Worm (Caenorhabditis elegans) whole organism, L4 larva: ENCODE data around the gene fbxa-147.

Source experiments
- F10B5.3 ChIP-seq: sonication (generic microtip); optimal IDR thresholded peaks from 2 replicates; lab custom pipeline; 2016; ENCODE audit warnings: mild to moderate bottlenecking, missing genetic modification characterization, missing compliant biosample characterization
- F49E8.2 ChIP-seq: sonication (generic microtip); optimal IDR thresholded peaks from 2 replicates; lab custom pipeline; 2016; ENCODE audit warnings: missing compliant biosample characterization, mild to moderate bottlenecking, missing genetic modification characterization, borderline replicate concordance
- R02D3.7 ChIP-seq: fragments of 150-350 bp; sonication (generic microtip); optimal IDR thresholded peaks from 3 replicates; lab custom pipeline; 2014; ENCODE audit warnings: missing biosample characterization, missing genetic modification characterization
- T26A8.4 ChIP-seq: fragments of 200-800 bp; sonication (Bioruptor generic); IDR thresholded peaks from 2 replicates; pipeline ENCODE4 v1.3.6; 2022; ENCODE audit warnings: missing genetic modification characterization, missing compliant biosample characterization
- Y5F2A.4 ChIP-seq: fragments of 200-800 bp; sonication (Bioruptor generic); optimal IDR thresholded peaks from 2 replicates; lab custom pipeline; 2018; ENCODE audit warnings: mild to moderate bottlenecking, missing genetic modification characterization, missing compliant biosample characterization
- Y75B8A.6 ChIP-seq: fragments of 200-800 bp; sonication (Bioruptor generic); IDR thresholded peaks from 2 replicates; pipeline ENCODE4 v1.3.6; 2022; ENCODE audit warnings: missing genetic modification reagents, missing genetic modification characterization, missing compliant biosample characterization
- ZK546.5 ChIP-seq, 2 experiments: sonication (generic microtip); optimal IDR thresholded peaks; 2 replicates each; lab custom pipeline; 2017; ENCODE audit warnings: missing biosample characterization in 2 of 2, missing genetic modification characterization in 2 of 2
- aha-1 ChIP-seq: fragments of 150-350 bp; peaks from one replicate; lab custom pipeline; 2014; ENCODE audit warnings: missing biosample characterization, missing genetic modification characterization
- aly-2 ChIP-seq: sonication (generic microtip); optimal IDR thresholded peaks from 2 replicates; lab custom pipeline; 2018; ENCODE audit warnings: missing biosample characterization, missing genetic modification characterization
- ama-1 ChIP-seq: fragments of 150-350 bp; optimal IDR thresholded peaks from 2 replicates; lab custom pipeline; 2014; ENCODE audit warnings: inconsistent platforms, mixed read lengths
- attf-4 ChIP-seq: sonication (generic microtip); optimal IDR thresholded peaks from 3 replicates; lab custom pipeline; 2017; ENCODE audit warnings: missing biosample characterization, missing genetic modification characterization
- ceh-28 ChIP-seq: fragments of 150-350 bp; optimal IDR thresholded peaks from 2 replicates; lab custom pipeline; 2014; ENCODE audit warnings: missing biosample characterization, missing genetic modification reagents, missing genetic modification characterization
- ceh-62 ChIP-seq: sonication (generic microtip); optimal IDR thresholded peaks from 2 replicates; lab custom pipeline; 2017; ENCODE audit warnings: missing biosample characterization, missing genetic modification characterization
- ces-1 ChIP-seq: fragments of 150-350 bp; sonication (generic microtip); optimal IDR thresholded peaks from 4 replicates; lab custom pipeline; 2014; ENCODE audit warnings: missing biosample characterization, missing genetic modification reagents, missing genetic modification characterization
- ctbp-1 ChIP-seq: fragments of 200-800 bp; sonication (Bioruptor generic); IDR thresholded peaks from 2 replicates; pipeline ENCODE4 v1.3.6; 2022; ENCODE audit warnings: missing genetic modification reagents, missing genetic modification characterization, missing compliant biosample characterization
- daf-16 ChIP-seq, 3 experiments: sonication (generic microtip); optimal IDR thresholded peaks; 2 replicates each; lab custom pipeline; 2016 to 2017; ENCODE audit warnings: missing genetic modification characterization in 3 of 3, missing genetic modification reagents in 3 of 3, mild to moderate bottlenecking in 2 of 3, missing compliant biosample characterization in 2 of 3, missing biosample characterization in 1 of 3, moderate library complexity in 1 of 3
- daf-19 ChIP-seq: fragments of 200-800 bp; sonication (Bioruptor generic); conservative IDR thresholded peaks from 2 replicates; pipeline ENCODE4 v1.3.6; 2022; ENCODE audit warnings: missing genetic modification characterization, missing compliant biosample characterization
- daf-8 ChIP-seq: fragments of 200-800 bp; sonication (Bioruptor generic); IDR thresholded peaks from 2 replicates; pipeline ENCODE4 v1.3.6; 2022; ENCODE audit warnings: missing genetic modification characterization, missing compliant biosample characterization
- dmd-8 ChIP-seq: fragments of 200-800 bp; sonication (Bioruptor generic); IDR thresholded peaks from 2 replicates; pipeline ENCODE4 v1.3.6; 2022; ENCODE audit warnings: missing genetic modification characterization, missing compliant biosample characterization
- dmd-9 ChIP-seq: fragments of 200-800 bp; sonication (Bioruptor generic); IDR thresholded peaks from 2 replicates; pipeline ENCODE4 v1.3.6; 2022; ENCODE audit warnings: missing genetic modification reagents, missing genetic modification characterization, missing compliant biosample characterization
- duxl-1 ChIP-seq: sonication (generic microtip); optimal IDR thresholded peaks from 2 replicates; lab custom pipeline; 2016; ENCODE audit warnings: mild to moderate bottlenecking, missing genetic modification characterization, moderate library complexity, missing compliant biosample characterization; ENCODE audit not compliant: poor library complexity
- dve-1 ChIP-seq: sonication (generic microtip); optimal IDR thresholded peaks from 2 replicates; lab custom pipeline; 2017; ENCODE audit warnings: antibody characterized with exemption, mild to moderate bottlenecking, missing genetic modification characterization, missing compliant biosample characterization; ENCODE audit not compliant: insufficient read depth
- fos-1 ChIP-seq: fragments of 150-350 bp; optimal IDR thresholded peaks from 2 replicates; lab custom pipeline; 2014; ENCODE audit warnings: missing biosample characterization, missing genetic modification characterization
- hif-1 ChIP-seq, 2 experiments: sonication (generic microtip); optimal IDR thresholded peaks; 2 replicates each; lab custom pipeline; 2016 to 2017; ENCODE audit warnings: missing compliant biosample characterization in 2 of 2, missing genetic modification characterization in 2 of 2, missing genetic modification reagents in 2 of 2, missing genotype in 2 of 2, mild to moderate bottlenecking in 1 of 2
- lim-7 ChIP-seq: fragments of 200-800 bp; sonication (Bioruptor generic); IDR thresholded peaks from 2 replicates; pipeline ENCODE4 v1.3.6; 2022; ENCODE audit warnings: missing genetic modification characterization, missing compliant biosample characterization
- lin-15B ChIP-seq: fragments of 150-350 bp; sonication (generic microtip); optimal IDR thresholded peaks from 3 replicates; lab custom pipeline; 2014; ENCODE audit warnings: missing biosample characterization, missing genetic modification characterization
- lsy-2 ChIP-seq, 2 experiments: fragments of 150-350 bp in 1 of 2; sonication (generic microtip) in 1 of 2; optimal IDR thresholded peaks; 2 replicates each; lab custom pipeline; 2014 to 2017; ENCODE audit warnings: missing biosample characterization in 2 of 2, missing genetic modification characterization in 2 of 2
- madf-5 ChIP-seq, 2 experiments: fragments of 200-800 bp; sonication (Bioruptor generic); IDR thresholded peaks; 2 replicates each; pipeline ENCODE4 v1.3.6; 2022; ENCODE audit warnings: missing compliant biosample characterization in 2 of 2, missing genetic modification characterization in 2 of 2
- mdt-29 ChIP-seq: fragments of 200-800 bp; sonication (Bioruptor generic); IDR thresholded peaks from 2 replicates; pipeline ENCODE4 v1.3.6; 2022; ENCODE audit warnings: missing genetic modification reagents, missing genetic modification characterization, missing compliant biosample characterization
- mep-1 ChIP-seq: fragments of 150-350 bp; sonication (generic microtip); optimal IDR thresholded peaks from 3 replicates; lab custom pipeline; 2014; ENCODE audit warnings: missing biosample characterization, missing genetic modification characterization
- mes-2 ChIP-seq: sonication (generic microtip); optimal IDR thresholded peaks from 2 replicates; lab custom pipeline; 2016; ENCODE audit warnings: missing genotype, mild to moderate bottlenecking, missing genetic modification characterization, missing compliant biosample characterization; ENCODE audit not compliant: poor library complexity, severe bottlenecking
- nhr-11 ChIP-seq: fragments of 150-350 bp; optimal IDR thresholded peaks from 2 replicates; lab custom pipeline; 2014; ENCODE audit warnings: missing biosample characterization, missing genetic modification characterization
- nhr-25 ChIP-seq: sonication (generic microtip); optimal IDR thresholded peaks from 2 replicates; lab custom pipeline; 2017; ENCODE audit warnings: missing genetic modification characterization, mild to moderate bottlenecking, missing compliant biosample characterization, antibody characterized with exemption, moderate library complexity, borderline replicate concordance; ENCODE audit not compliant: insufficient read depth
- nhr-42 ChIP-seq: fragments of 200-800 bp; sonication (Bioruptor generic); IDR thresholded peaks from 2 replicates; pipeline ENCODE4 v1.3.6; 2022; ENCODE audit warnings: missing genetic modification characterization, missing compliant biosample characterization
- nhr-48 ChIP-seq: sonication (generic microtip); optimal IDR thresholded peaks from 2 replicates; lab custom pipeline; 2016; ENCODE audit warnings: mild to moderate bottlenecking, missing genetic modification characterization, missing compliant biosample characterization
- pha-4 ChIP-seq, 2 experiments: fragments of 150-350 bp in 1 of 2; fragments of 200-800 bp in 1 of 2; sonication (Bioruptor generic) in 1 of 2; IDR thresholded peaks in 1 of 2; optimal IDR thresholded peaks in 1 of 2; 2 replicates each; pipeline versions ENCODE4 v1.3.6 to Lab custom; 2014 to 2022; ENCODE audit warnings: missing genetic modification characterization in 2 of 2, missing genetic modification reagents in 2 of 2, missing biosample characterization in 1 of 2, missing compliant biosample characterization in 1 of 2
- php-3 ChIP-seq: fragments of 200-800 bp; sonication (Bioruptor generic); IDR thresholded peaks from 2 replicates; pipeline ENCODE4 v1.3.6; 2022; ENCODE audit warnings: missing genetic modification reagents, missing genetic modification characterization, missing compliant biosample characterization
- set-16 ChIP-seq: fragments of 200-800 bp; sonication (Bioruptor generic); IDR thresholded peaks from 2 replicates; pipeline ENCODE4 v1.3.6; 2022; ENCODE audit warnings: missing genetic modification reagents, missing genetic modification characterization, missing compliant biosample characterization
- tag-97 ChIP-seq: fragments of 200-800 bp; sonication (Bioruptor generic); IDR thresholded peaks from 2 replicates; pipeline ENCODE4 v1.3.6; 2022; ENCODE audit warnings: missing genetic modification characterization, missing compliant biosample characterization
- unc-62 ChIP-seq, 3 experiments: fragments of 150-350 bp in 1 of 3; sonication (generic microtip); optimal IDR thresholded peaks in 2 of 3; peaks in 1 of 3; 1 replicate in 1 of 3; 2 replicates in 2 of 3; lab custom pipeline; 2014 to 2017; ENCODE audit warnings: missing biosample characterization in 3 of 3, missing genetic modification characterization in 3 of 3, missing genetic modification reagents in 3 of 3, missing genotype in 1 of 3
- vab-7 ChIP-seq: fragments of 200-800 bp; sonication (Bioruptor generic); IDR thresholded peaks from 2 replicates; pipeline ENCODE4 v1.3.6; 2022; ENCODE audit warnings: missing genetic modification reagents, missing genetic modification characterization, missing compliant biosample characterization
- zag-1 ChIP-seq: fragments of 150-350 bp; optimal IDR thresholded peaks from 2 replicates; lab custom pipeline; 2014; ENCODE audit warnings: missing biosample characterization, missing genetic modification characterization
- ztf-11 ChIP-seq: fragments of 150-350 bp; optimal IDR thresholded peaks from 2 replicates; lab custom pipeline; 2014; ENCODE audit warnings: missing biosample characterization, missing genetic modification characterization
- ztf-7 ChIP-seq: fragments of 150-350 bp; optimal IDR thresholded peaks from 2 replicates; lab custom pipeline; 2014; ENCODE audit warnings: missing biosample characterization, missing genetic modification characterization

The fbxa-147 gene

DNA sequence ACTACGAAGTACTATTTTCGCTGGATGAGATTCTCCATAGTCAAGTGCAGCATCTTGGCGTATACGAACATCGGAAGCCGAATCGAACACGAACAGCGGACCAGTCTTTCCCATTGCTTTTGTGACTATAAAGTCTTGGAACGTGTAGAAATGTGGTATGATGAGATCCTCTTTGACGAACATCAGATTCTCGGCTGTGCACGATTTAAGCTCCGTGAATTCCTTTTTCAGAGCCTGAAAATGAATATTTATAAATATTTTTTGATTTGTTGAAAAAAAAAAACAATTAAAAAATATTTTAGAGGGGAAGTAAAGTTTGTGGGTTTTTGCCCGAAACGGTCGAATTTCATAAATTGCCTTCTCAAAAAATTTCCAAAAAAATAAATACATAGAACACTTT is 32.4 kb upstream of the fbxa-147 start:
- no peak for TF ChIP-seq fos-1 (tag; lab: Kevin White, UChicago)
- TF ChIP-seq madf-5 (GFP tag; IDR thresholded peaks at IDR 0.05; lab: Robert Waterston, UW), result no peak
- no peak for TF ChIP-seq lsy-2 (tag; optimal IDR thresholded peaks at IDR 0.05; lab: Kevin White, UChicago)
- TF ChIP-seq ztf-11, result no peak
- no peak for TF ChIP-seq nhr-25
- no peak for TF ChIP-seq lin-15B (tag; lab: Kevin White, UChicago)
- TF ChIP-seq dmd-8 (GFP tag; lab: Robert Waterston, UW), result no peak
- TF ChIP-seq nhr-48 (tag; lab: Kevin White, UChicago), result no peak
- no peak for TF ChIP-seq pha-4 (GFP tag; IDR thresholded peaks at IDR 0.05; lab: Robert Waterston, UW)
- no peak for TF ChIP-seq pha-4 (tag; optimal IDR thresholded peaks at IDR 0.05; lab: Kevin White, UChicago)
- no peak for TF ChIP-seq unc-62 (GFP tag; optimal IDR thresholded peaks at IDR 0.05 in 1 of 2; lab: Kevin White, UChicago)
- TF ChIP-seq unc-62 (tag; optimal IDR thresholded peaks at IDR 0.05; lab: Kevin White, UChicago), result no peak

DNA sequence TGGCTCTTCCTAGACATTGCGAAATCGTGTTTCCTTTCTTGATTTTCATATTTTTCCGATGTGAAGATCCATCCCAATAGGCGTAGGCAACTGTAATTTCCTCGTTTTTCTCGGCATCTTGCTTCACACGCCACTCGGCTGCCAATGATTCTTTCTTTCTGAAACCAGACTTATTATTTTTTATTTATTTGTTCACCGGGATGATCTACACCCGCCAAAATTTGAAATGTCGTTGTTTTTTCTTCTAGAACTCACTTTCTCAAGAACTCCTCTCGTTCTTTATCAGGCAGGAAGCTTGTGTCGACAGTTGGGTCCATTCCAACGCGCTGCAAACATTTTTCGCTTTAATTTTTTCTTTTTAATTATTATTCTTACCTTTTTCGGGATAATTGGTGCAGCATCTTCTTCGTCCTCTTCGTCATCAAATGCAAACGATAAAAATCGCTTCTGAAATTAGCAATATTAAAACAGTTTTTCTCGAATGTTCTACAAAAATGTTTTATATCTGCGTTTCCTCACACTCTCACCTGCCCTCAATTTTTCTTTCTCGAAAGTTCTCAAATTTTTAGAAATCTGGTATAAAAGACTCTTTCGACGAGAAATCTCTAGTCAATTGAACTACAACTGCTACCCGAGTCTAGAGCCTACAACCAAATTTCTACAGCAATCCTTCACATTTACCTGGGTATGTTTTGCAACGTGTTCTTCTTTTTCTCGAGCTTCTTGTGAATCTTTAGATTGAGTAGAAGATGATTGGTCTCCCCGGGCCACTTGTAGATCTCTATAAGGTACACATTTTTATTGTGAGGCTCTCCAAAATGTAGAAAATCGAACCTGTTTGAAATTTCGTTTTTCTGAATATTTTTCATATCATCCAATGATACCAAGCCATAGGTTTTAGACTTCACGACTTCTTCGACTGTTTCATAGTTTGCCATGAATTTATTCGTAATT is 31.7 kb upstream of the fbxa-147 start, which contains the start of gene hsp-90:
Gene hsp-90, plus strand, starts transcription at position 560 of the 954 bp plus-strand sequence.
- TF ChIP-seq Y75B8A.6 (GFP tag; lab: Robert Waterston, UW), result no peak
- TF ChIP-seq mdt-29, result 0 out of 2 replicates have a peak, but pooled peaks have one; percentile 9
- TF ChIP-seq duxl-1, result no peak
- peak; percentile 54 for TF ChIP-seq ama-1 (lab: Kevin White, UChicago)
- no peak for TF ChIP-seq vab-7 (GFP tag; lab: Robert Waterston, UW)
- TF ChIP-seq php-3, result no peak
- TF ChIP-seq daf-16 (GFP tag; optimal IDR thresholded peaks at IDR 0.05; lab: Kevin White, UChicago), result no peak
- TF ChIP-seq daf-16 (tag; optimal IDR thresholded peaks at IDR 0.05; lab: Kevin White, UChicago), result no peak
- no peak for TF ChIP-seq attf-4
- no peak for TF ChIP-seq dmd-9 (GFP tag; lab: Robert Waterston, UW)
- TF ChIP-seq R02D3.7 (tag; lab: Kevin White, UChicago), result no peak
- TF ChIP-seq ceh-62 (tag; lab: Kevin White, UChicago), result no peak
- TF ChIP-seq set-16 (GFP tag; lab: Robert Waterston, UW), result no peak
- TF ChIP-seq daf-19 (GFP tag; lab: Robert Waterston, UW), result no peak
- no peak for TF ChIP-seq Y5F2A.4
- TF ChIP-seq lim-7, result 0 out of 2 replicates have a peak, but pooled peaks have one; percentile 22

DNA sequence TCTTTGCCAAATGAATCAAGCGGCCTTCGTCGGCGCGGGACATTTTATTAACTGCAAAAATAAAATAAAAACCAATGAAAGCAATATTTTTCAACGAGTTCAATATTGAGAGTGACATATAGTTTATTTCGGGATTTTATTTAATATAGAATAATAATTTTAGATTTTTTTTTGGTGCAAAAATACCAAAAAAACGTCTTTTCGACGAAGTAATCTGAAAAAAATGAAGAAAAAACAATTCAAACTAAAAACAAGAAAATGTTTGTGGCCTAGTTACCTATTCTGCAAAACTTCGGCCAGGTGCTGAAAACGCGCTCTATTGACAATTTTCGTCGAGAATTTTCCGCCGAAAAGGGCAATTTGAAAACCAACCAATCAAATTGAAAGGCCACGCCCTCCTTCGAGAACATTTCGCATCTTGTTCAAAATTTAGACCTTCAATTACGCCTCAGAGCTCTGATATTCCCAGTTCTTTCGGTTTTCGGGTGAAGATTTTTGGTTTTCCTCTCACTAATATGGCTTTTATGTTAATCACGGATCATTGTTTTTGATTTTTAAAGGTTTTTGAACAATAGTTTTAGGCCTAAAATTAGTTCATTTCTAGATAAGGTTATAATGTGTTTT is 30.8 kb upstream of the fbxa-147 start, which contains the start of gene C47E8.4:
Gene C47E8.4, minus strand, starts transcription at position 51 of the 624 bp plus-strand sequence.
- TF ChIP-seq ztf-11 (no peak), ceh-28 (tag; lab: Kevin White, UChicago) (no peak), mep-1 (tag; lab: Kevin White, UChicago) (peak; percentile 98), ztf-7 (tag; lab: Kevin White, UChicago) (peak; percentile 59), ctbp-1 (GFP tag; lab: Robert Waterston, UW) (peak; percentile 97), T26A8.4 (GFP tag; lab: Robert Waterston, UW) (peak; percentile 97), mes-2 (peak; percentile 99), Y5F2A.4 (peak; percentile 25), ces-1 (GFP tag; lab: Kevin White, UChicago) (peak; percentile 58), tag-97 (peak; percentile 96), daf-8 (peak; percentile 86; the same call in 1 of the 2 replicates), aly-2 (tag; lab: Kevin White, UChicago) (no peak), ZK546.5 (tag; optimal IDR thresholded peaks at IDR 0.05; lab: Kevin White, UChicago) (peak in 1 of 2 experiments; percentile 62), F10B5.3 (tag; lab: Kevin White, UChicago) (peak; percentile 92), nhr-42 (peak; percentile 91), zag-1 (tag; lab: Kevin White, UChicago) (peak; percentile 4), nhr-11 (tag; lab: Kevin White, UChicago) (peak; percentile 99), aha-1 (peak; percentile 99), hif-1 (tag; optimal IDR thresholded peaks at IDR 0.05; lab: Kevin White, UChicago) (peak; percentile 77 to 95), F49E8.2 (peak; percentile 95), dve-1 (tag; lab: Kevin White, UChicago) (peak; percentile 99)
